Worm (Caenorhabditis elegans): ENCODE results near the gene scl-27.

Gene scl-27

DNA sequence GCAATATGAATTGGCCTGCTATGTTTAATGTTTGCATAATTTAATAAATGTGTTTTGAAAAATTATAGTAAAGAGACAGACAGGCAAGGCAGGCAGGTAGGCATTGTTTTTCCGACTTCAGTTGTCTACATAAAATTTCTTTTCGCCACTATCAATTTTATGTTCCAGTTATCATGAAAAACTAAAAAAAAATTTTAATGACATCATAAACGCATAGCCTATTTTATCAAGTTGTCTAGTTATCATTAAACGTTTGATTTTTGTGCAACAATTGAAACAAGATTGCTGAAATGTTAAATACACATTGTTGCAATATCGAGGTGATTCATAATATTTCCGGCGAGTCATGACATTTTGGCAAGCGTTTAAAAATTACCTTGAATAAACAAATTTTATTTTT is 15.3 kb downstream of the scl-27 start:
- peak; percentile 79 for TF ChIP-seq elt-2 (tag; optimal IDR thresholded peaks at IDR 0.05)
- TF ChIP-seq ceh-82 (tag; optimal IDR thresholded peaks at IDR 0.05): no peak
- peak; percentile 93 for TF ChIP-seq pqm-1 (tag; optimal IDR thresholded peaks at IDR 0.05)
- no peak for TF ChIP-seq lin-39 (tag; optimal IDR thresholded peaks at IDR 0.05)
- TF ChIP-seq ceh-16 (tag; optimal IDR thresholded peaks at IDR 0.05): no peak

ce11 chrV:417656-418353 is 18.0 kb downstream of the scl-27 start, which contains the start of gene irg-8:
TSS of gene irg-8 (minus strand) at chrV:417706.
- no peak for TF ChIP-seq ceh-82 (tag; optimal IDR thresholded peaks at IDR 0.05)
- TF ChIP-seq ama-1 (optimal IDR thresholded peaks at IDR 0.05): no peak
- TF ChIP-seq elt-2 (tag; optimal IDR thresholded peaks at IDR 0.05): peak; percentile 77
- TF ChIP-seq nhr-67 (tag; optimal IDR thresholded peaks at IDR 0.05): no peak
- TF ChIP-seq eor-1 (tag; optimal IDR thresholded peaks at IDR 0.05): no peak
- peak; percentile 25 for TF ChIP-seq pqm-1 (tag; optimal IDR thresholded peaks at IDR 0.05)
- no peak for TF ChIP-seq snpc-4 (tag; optimal IDR thresholded peaks at IDR 0.05)
- no peak for TF ChIP-seq R02D3.7 (tag; optimal IDR thresholded peaks at IDR 0.05)
- TF ChIP-seq unc-62 (GFP tag; optimal IDR thresholded peaks at IDR 0.05): no peak
- no peak for TF ChIP-seq mml-1 (tag; optimal IDR thresholded peaks at IDR 0.05)
- TF ChIP-seq egl-5 (tag; optimal IDR thresholded peaks at IDR 0.05): no peak

ce11 chrV:418432-418831 is 18.6 kb downstream of the scl-27 start, which contains the start of gene Y39D8A.1:
TSS of gene Y39D8A.1 (plus strand) at chrV:418732.
- TF ChIP-seq nhr-12 (tag; optimal IDR thresholded peaks at IDR 0.05): no peak
- no peak for TF ChIP-seq nhr-25 (tag; optimal IDR thresholded peaks at IDR 0.05)
- no peak for TF ChIP-seq jun-1 (tag; optimal IDR thresholded peaks at IDR 0.05)
- TF ChIP-seq nhr-76 (tag; optimal IDR thresholded peaks at IDR 0.05): no peak
- TF ChIP-seq egl-27 (tag; optimal IDR thresholded peaks at IDR 0.05): no peak
- TF ChIP-seq unc-39 (tag; optimal IDR thresholded peaks at IDR 0.05): no peak
- TF ChIP-seq daf-12 (tag; optimal IDR thresholded peaks at IDR 0.05): no peak
- no peak for TF ChIP-seq hmg-11 (tag; optimal IDR thresholded peaks at IDR 0.05)
- no peak for TF ChIP-seq ztf-11 (tag; optimal IDR thresholded peaks at IDR 0.05)
- TF ChIP-seq nfya-1 (tag; optimal IDR thresholded peaks at IDR 0.05; ENCODE audit: insufficient read depth): no peak
- TF ChIP-seq R02D3.7 (tag; optimal IDR thresholded peaks at IDR 0.05): no peak
- no peak for TF ChIP-seq nhr-43 (tag; optimal IDR thresholded peaks at IDR 0.05; ENCODE audit: poor library complexity, severe bottlenecking)
- TF ChIP-seq aly-2 (tag; optimal IDR thresholded peaks at IDR 0.05): no peak
- TF ChIP-seq lsy-12 (tag; optimal IDR thresholded peaks at IDR 0.05): no peak
- no peak for TF ChIP-seq mml-1 (tag; optimal IDR thresholded peaks at IDR 0.05)
- no peak for TF ChIP-seq elt-3 (tag; optimal IDR thresholded peaks at IDR 0.05)
- no peak for TF ChIP-seq nhr-77 (tag; optimal IDR thresholded peaks at IDR 0.05)

- TF ChIP-seq elt-2 (tag; optimal IDR thresholded peaks at IDR 0.05) (peak; percentile 61), nhr-23 (tag; optimal IDR thresholded peaks at IDR 0.05) (no peak)
Measured at ce11 chrV:422133-422532, 22.3 kb downstream of the scl-27 start, which contains the start of gene dod-20. TSS of gene dod-20 (plus strand) at chrV:422433.

- no peak for TF ChIP-seq mdl-1 (tag; optimal IDR thresholded peaks at IDR 0.05)
- TF ChIP-seq ztf-11 (tag; optimal IDR thresholded peaks at IDR 0.05): no peak
- TF ChIP-seq fos-1 (tag; optimal IDR thresholded peaks at IDR 0.05): no peak
- no peak for TF ChIP-seq ztf-4 (tag; optimal IDR thresholded peaks at IDR 0.05)
- TF ChIP-seq lin-15B (tag; optimal IDR thresholded peaks at IDR 0.05): no peak
- no peak for TF ChIP-seq ceh-16 (tag; optimal IDR thresholded peaks at IDR 0.05)
- no peak for TF ChIP-seq egl-27 (tag; optimal IDR thresholded peaks at IDR 0.05)
- no peak for TF ChIP-seq ama-1 (optimal IDR thresholded peaks at IDR 0.05)
- TF ChIP-seq elt-1 (tag; optimal IDR thresholded peaks at IDR 0.05): no peak
- TF ChIP-seq egl-5 (tag; optimal IDR thresholded peaks at IDR 0.05): no peak
- no peak for TF ChIP-seq elt-3 (tag; optimal IDR thresholded peaks at IDR 0.05)
- TF ChIP-seq nhr-11 (tag; optimal IDR thresholded peaks at IDR 0.05): no peak
- TF ChIP-seq pha-4 (tag; optimal IDR thresholded peaks at IDR 0.05): no peak
- no peak for TF ChIP-seq ceh-82 (tag; optimal IDR thresholded peaks at IDR 0.05)
- TF ChIP-seq eor-1 (tag; optimal IDR thresholded peaks at IDR 0.05): no peak
- no peak for TF ChIP-seq nhr-25 (tag; optimal IDR thresholded peaks at IDR 0.05)
- TF ChIP-seq sea-2 (GFP tag; optimal IDR thresholded peaks at IDR 0.05): no peak
- no peak for TF ChIP-seq zag-1 (tag; optimal IDR thresholded peaks at IDR 0.05)
Measured at ce11 chrV:424140-424539, 24.3 kb downstream of the scl-27 start, which contains the start of gene B0554.5. TSS of gene B0554.5 (plus strand) at chrV:424440.

Data from whole organism, L3 larva.